Worm (Caenorhabditis elegans): ENCODE data around the gene C30E1.4.

Gene C30E1.4

ce11 chrX:16932339-16932738 is 8.6 kb downstream of the C30E1.4 start (continued):
- TF ChIP-seq Y79H2A.3 (GFP tag; conservative IDR thresholded peaks at IDR 0.05): peak; percentile 75; the same call in 1 of the 2 replicates
- 0 out of 2 replicates have a peak, but pooled peaks have one; percentile 27 for TF ChIP-seq attf-3 (GFP tag; conservative IDR thresholded peaks at IDR 0.05)
- peak; percentile 77 for TF ChIP-seq F39B2.1 (GFP tag; IDR thresholded peaks at IDR 0.05)
- peak; percentile 67 for TF ChIP-seq B0019.2 (GFP tag; conservative IDR thresholded peaks at IDR 0.05)
- TF ChIP-seq pbrm-1 (GFP tag; IDR thresholded peaks at IDR 0.05): peak; percentile 81
- peak; percentile 70 for TF ChIP-seq attf-6 (GFP tag; IDR thresholded peaks at IDR 0.05)
- TF ChIP-seq egl-44 (GFP tag; IDR thresholded peaks at IDR 0.05): peak; percentile 61; the same call in 1 of the 2 replicates
- TF ChIP-seq egl-18 (GFP tag; IDR thresholded peaks at IDR 0.05): peak; percentile 80
- peak; percentile 60; the same call in 1 of the 2 replicates for TF ChIP-seq Y95B8A.8 (GFP tag; IDR thresholded peaks at IDR 0.05)
- peak; percentile 30; the same call in 1 of the 2 replicates for TF ChIP-seq ceh-91 (GFP tag; IDR thresholded peaks at IDR 0.05)
- TF ChIP-seq rcor-1 (GFP tag; IDR thresholded peaks at IDR 0.05): 0 out of 2 replicates have a peak, but pooled peaks have one; percentile 23
- peak; percentile 71; the same call in 1 of the 2 replicates for TF ChIP-seq ztf-28 (GFP tag; IDR thresholded peaks at IDR 0.05)
- TF ChIP-seq ceh-100 (GFP tag; IDR thresholded peaks at IDR 0.05): peak; percentile 49
- TF ChIP-seq aptf-3 (GFP tag; IDR thresholded peaks at IDR 0.05): 0 out of 2 replicates have a peak, but pooled peaks have one; percentile 52
- peak; percentile 88 for TF ChIP-seq madf-3 (GFP tag; IDR thresholded peaks at IDR 0.05)
- TF ChIP-seq let-526 (GFP tag; IDR thresholded peaks at IDR 0.05): peak; percentile 91
- TF ChIP-seq ztf-25 (GFP tag; IDR thresholded peaks at IDR 0.05): peak; percentile 77; the same call in 1 of the 2 replicates
- TF ChIP-seq lin-26 (GFP tag; IDR thresholded peaks at IDR 0.05): peak; percentile 75
- peak; percentile 67; the same call in 1 of the 2 replicates for TF ChIP-seq Y67H2A.10 (GFP tag; conservative IDR thresholded peaks at IDR 0.05)

ce11 chrX:16937925-16938324 is 14.2 kb downstream of the C30E1.4 start:
- 0 out of 2 replicates have a peak, but pooled peaks have one; percentile 23 for TF ChIP-seq ceh-58 (GFP tag; IDR thresholded peaks at IDR 0.05)

- no peak for TF ChIP-seq mes-4 (tag; optimal IDR thresholded peaks at IDR 0.05)
Observed at ce11 chrX:16942316-16942715, 18.6 kb downstream of the C30E1.4 start.

ce11 chrX:16943934-16944914 is 20.5 kb downstream of the C30E1.4 start:
- TF ChIP-seq chd-7 (tag; optimal IDR thresholded peaks at IDR 0.05): peak; percentile 27
- TF ChIP-seq let-526 (GFP tag; IDR thresholded peaks at IDR 0.05): no peak
- TF ChIP-seq pbrm-1 (GFP tag; IDR thresholded peaks at IDR 0.05): 0 out of 2 replicates have a peak, but pooled peaks have one; percentile 1
- no peak for TF ChIP-seq mcd-1 (GFP tag; IDR thresholded peaks at IDR 0.05)
- no peak for TF ChIP-seq aptf-3 (GFP tag; IDR thresholded peaks at IDR 0.05)
- TF ChIP-seq F49E8.2 (tag; optimal IDR thresholded peaks at IDR 0.05; ENCODE audit: insufficient read depth): no peak
- 0 out of 2 replicates have a peak, but pooled peaks have one; percentile 60 for TF ChIP-seq bed-1 (GFP tag; IDR thresholded peaks at IDR 0.05)
- TF ChIP-seq aptf-2 (GFP tag; conservative IDR thresholded peaks at IDR 0.05): no peak
- no peak for TF ChIP-seq Y53F4B.3 (GFP tag; IDR thresholded peaks at IDR 0.05)
- TF ChIP-seq dox-1 (GFP tag; IDR thresholded peaks at IDR 0.05): no peak
- no peak for TF ChIP-seq F23B12.7 (tag; optimal IDR thresholded peaks at IDR 0.05; ENCODE audit: insufficient read depth)
- TF ChIP-seq zim-3 (tag; optimal IDR thresholded peaks at IDR 0.05): peak; percentile 24
- no peak for TF ChIP-seq akir-1 (GFP tag; optimal IDR thresholded peaks at IDR 0.05)
- no peak for TF ChIP-seq nfya-1 (tag; optimal IDR thresholded peaks at IDR 0.05; ENCODE audit: borderline replicate concordance, insufficient read depth)
- TF ChIP-seq lin-26 (GFP tag; IDR thresholded peaks at IDR 0.05): no peak
- TF ChIP-seq repo-1 (tag; optimal IDR thresholded peaks at IDR 0.05): no peak
- TF ChIP-seq cebp-1 (GFP tag; IDR thresholded peaks at IDR 0.05): no peak
- TF ChIP-seq cebp-1 (tag; optimal IDR thresholded peaks at IDR 0.05): peak; percentile 22
- no peak for TF ChIP-seq ztf-18 (tag; optimal IDR thresholded peaks at IDR 0.05)
- TF ChIP-seq cebp-2 (GFP tag; IDR thresholded peaks at IDR 0.05): 0 out of 2 replicates have a peak, but pooled peaks have one; percentile 44
- TF ChIP-seq ceh-79 (tag; optimal IDR thresholded peaks at IDR 0.05): no peak
- no peak for TF ChIP-seq lir-1 (GFP tag; conservative IDR thresholded peaks at IDR 0.05)
- TF ChIP-seq ztf-25 (GFP tag; IDR thresholded peaks at IDR 0.05): 0 out of 2 replicates have a peak, but pooled peaks have one; percentile 39
- TF ChIP-seq madf-8 (GFP tag; conservative IDR thresholded peaks at IDR 0.05): no peak
